Worm (Caenorhabditis elegans) whole organism, L1 larva: ENCODE data around the gene R07D5.2.

ENCODE experiments used
- nhr-90 ChIP-seq: sonication (generic microtip); optimal IDR thresholded peaks from 2 replicates; lab custom pipeline; 2016; ENCODE audit warnings: mild to moderate bottlenecking, missing genetic modification characterization, missing compliant biosample characterization; ENCODE audit not compliant: poor library complexity
- swsn-7 ChIP-seq: sonication (generic microtip); optimal IDR thresholded peaks from 2 replicates; lab custom pipeline; 2016; ENCODE audit warnings: missing genetic modification characterization, missing compliant biosample characterization

DNA sequence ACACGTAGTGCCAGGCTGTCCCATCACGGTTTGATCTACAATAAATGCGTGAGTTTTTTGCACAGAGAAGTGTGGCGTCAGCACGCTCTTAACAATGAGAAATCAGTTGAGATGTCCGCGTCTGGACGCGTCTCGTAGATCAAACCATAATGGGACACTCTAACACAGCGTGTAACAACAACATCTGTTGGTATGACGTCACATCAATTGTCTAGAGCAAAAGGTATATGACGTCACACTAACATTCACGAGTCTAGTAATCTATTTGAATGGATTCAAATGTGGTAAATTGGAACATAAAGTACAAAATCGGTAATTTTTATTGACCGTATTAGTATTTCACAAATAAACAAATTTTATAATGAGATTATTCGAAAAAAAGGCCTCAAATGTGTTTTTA lies 666 bp downstream of the R07D5.2 start:
- TF ChIP-seq swsn-7 (tag; lab: Kevin White, UChicago), result no peak
- no peak for TF ChIP-seq nhr-90 (tag; lab: Kevin White, UChicago)
